Worm (Caenorhabditis elegans): ENCODE results near the gene fbxa-211.

Gene fbxa-211

ce11 chrV:18138695-18139094, 11.4 kb downstream of the fbxa-211 start, which contains the start of gene Y37H2A.10:
TSS of gene Y37H2A.10 (plus strand) at chrV:18138995.
- TF ChIP-seq T22C8.4 (GFP tag; IDR thresholded peaks at IDR 0.05) (no peak), ref-1 (GFP tag; conservative IDR thresholded peaks at IDR 0.05) (no peak), flt-1 (GFP tag; IDR thresholded peaks at IDR 0.05) (no peak), tab-1 (GFP tag; IDR thresholded peaks at IDR 0.05) (no peak), med-1 (GFP tag; optimal IDR thresholded peaks at IDR 0.05; ENCODE audit: insufficient read depth) (no peak), klf-2 (GFP tag; conservative IDR thresholded peaks at IDR 0.05) (no peak), ztf-23 (GFP tag; IDR thresholded peaks at IDR 0.05) (no peak), ztf-29 (GFP tag; IDR thresholded peaks at IDR 0.05) (no peak), cog-1 (tag; optimal IDR thresholded peaks at IDR 0.05) (no peak)

ce11 chrV:18141161-18141560, 13.8 kb downstream of the fbxa-211 start, which contains the start of gene Y37H2A.11:
TSS of gene Y37H2A.11 (plus strand) at chrV:18141461.
- no peak for TF ChIP-seq med-1 (GFP tag; optimal IDR thresholded peaks at IDR 0.05; ENCODE audit: insufficient read depth)
- TF ChIP-seq ztf-29 (GFP tag; IDR thresholded peaks at IDR 0.05) = no peak
- no peak for TF ChIP-seq ztf-23 (GFP tag; IDR thresholded peaks at IDR 0.05)
- no peak for TF ChIP-seq ref-1 (GFP tag; conservative IDR thresholded peaks at IDR 0.05)
- TF ChIP-seq cog-1 (tag; optimal IDR thresholded peaks at IDR 0.05) = no peak
- no peak for TF ChIP-seq klf-2 (GFP tag; conservative IDR thresholded peaks at IDR 0.05)
- no peak for TF ChIP-seq tab-1 (GFP tag; IDR thresholded peaks at IDR 0.05)
- no peak for TF ChIP-seq T22C8.4 (GFP tag; IDR thresholded peaks at IDR 0.05)
- no peak for TF ChIP-seq flt-1 (GFP tag; IDR thresholded peaks at IDR 0.05)

ce11 chrV:18142549-18142948, 15.2 kb downstream of the fbxa-211 start, which contains the start of gene Y37H2A.13:
TSS of gene Y37H2A.13 (plus strand) at chrV:18142849.
- no peak for TF ChIP-seq T22C8.4 (GFP tag; IDR thresholded peaks at IDR 0.05)
- no peak for TF ChIP-seq cog-1 (tag; optimal IDR thresholded peaks at IDR 0.05)
- no peak for TF ChIP-seq ztf-29 (GFP tag; IDR thresholded peaks at IDR 0.05)
- no peak for TF ChIP-seq ref-1 (GFP tag; conservative IDR thresholded peaks at IDR 0.05)
- TF ChIP-seq tab-1 (GFP tag; IDR thresholded peaks at IDR 0.05) = no peak
- TF ChIP-seq flt-1 (GFP tag; IDR thresholded peaks at IDR 0.05) = no peak
- no peak for TF ChIP-seq ztf-23 (GFP tag; IDR thresholded peaks at IDR 0.05)
- TF ChIP-seq med-1 (GFP tag; optimal IDR thresholded peaks at IDR 0.05; ENCODE audit: insufficient read depth) = no peak
- no peak for TF ChIP-seq klf-2 (GFP tag; conservative IDR thresholded peaks at IDR 0.05)

- TF ChIP-seq med-1 (GFP tag; optimal IDR thresholded peaks at IDR 0.05; ENCODE audit: insufficient read depth) = no peak
- TF ChIP-seq flt-1 (GFP tag; IDR thresholded peaks at IDR 0.05) = no peak
- TF ChIP-seq ref-1 (GFP tag; conservative IDR thresholded peaks at IDR 0.05) = no peak
- no peak for TF ChIP-seq cog-1 (tag; optimal IDR thresholded peaks at IDR 0.05)
- TF ChIP-seq klf-2 (GFP tag; conservative IDR thresholded peaks at IDR 0.05) = no peak
- no peak for TF ChIP-seq T22C8.4 (GFP tag; IDR thresholded peaks at IDR 0.05)
- no peak for TF ChIP-seq ztf-23 (GFP tag; IDR thresholded peaks at IDR 0.05)
- TF ChIP-seq tab-1 (GFP tag; IDR thresholded peaks at IDR 0.05) = no peak
- TF ChIP-seq ztf-29 (GFP tag; IDR thresholded peaks at IDR 0.05) = no peak
Measured at ce11 chrV:18143445-18143844, 16.1 kb downstream of the fbxa-211 start, which contains the start of gene Y37H2A.14. TSS of gene Y37H2A.14 (plus strand) at chrV:18143745.

- TF ChIP-seq flt-1 (GFP tag; IDR thresholded peaks at IDR 0.05) (no peak), tab-1 (GFP tag; IDR thresholded peaks at IDR 0.05) (no peak), med-1 (GFP tag; optimal IDR thresholded peaks at IDR 0.05; ENCODE audit: insufficient read depth) (no peak), klf-2 (GFP tag; conservative IDR thresholded peaks at IDR 0.05) (no peak), cog-1 (tag; optimal IDR thresholded peaks at IDR 0.05) (no peak), ztf-23 (GFP tag; IDR thresholded peaks at IDR 0.05) (no peak), ref-1 (GFP tag; conservative IDR thresholded peaks at IDR 0.05) (no peak), T22C8.4 (GFP tag; IDR thresholded peaks at IDR 0.05) (no peak), ztf-29 (GFP tag; IDR thresholded peaks at IDR 0.05) (no peak)
Measured at ce11 chrV:18144442-18144841, 17.1 kb downstream of the fbxa-211 start.

- no peak for TF ChIP-seq ztf-29 (GFP tag; IDR thresholded peaks at IDR 0.05)
- TF ChIP-seq cog-1 (tag; optimal IDR thresholded peaks at IDR 0.05) = no peak
- TF ChIP-seq ztf-23 (GFP tag; IDR thresholded peaks at IDR 0.05) = no peak
- no peak for TF ChIP-seq tab-1 (GFP tag; IDR thresholded peaks at IDR 0.05)
Measured at ce11 chrV:18146077-18146476, 18.8 kb downstream of the fbxa-211 start, which contains the start of gene C14A6.3. TSS of gene C14A6.3 (plus strand) at chrV:18146377.

ce11 chrV:18157707-18158106, 30.4 kb downstream of the fbxa-211 start, which contains the start of gene clec-48:
TSS of gene clec-48 (plus strand) at chrV:18158026.
- TF ChIP-seq tab-1 (GFP tag; IDR thresholded peaks at IDR 0.05) (no peak), flt-1 (GFP tag; IDR thresholded peaks at IDR 0.05) (no peak), ztf-29 (GFP tag; IDR thresholded peaks at IDR 0.05) (no peak), T22C8.4 (GFP tag; IDR thresholded peaks at IDR 0.05) (no peak), med-1 (GFP tag; optimal IDR thresholded peaks at IDR 0.05; ENCODE audit: insufficient read depth) (no peak), klf-2 (GFP tag; conservative IDR thresholded peaks at IDR 0.05) (no peak)

ce11 chrV:18158172-18158571, 30.9 kb downstream of the fbxa-211 start:
- TF ChIP-seq T22C8.4 (GFP tag; IDR thresholded peaks at IDR 0.05) (no peak), med-1 (GFP tag; optimal IDR thresholded peaks at IDR 0.05; ENCODE audit: insufficient read depth) (no peak), klf-2 (GFP tag; conservative IDR thresholded peaks at IDR 0.05) (no peak), ztf-23 (GFP tag; IDR thresholded peaks at IDR 0.05) (no peak), flt-1 (GFP tag; IDR thresholded peaks at IDR 0.05) (no peak), tab-1 (GFP tag; IDR thresholded peaks at IDR 0.05) (no peak), cog-1 (tag; optimal IDR thresholded peaks at IDR 0.05) (no peak), ztf-29 (GFP tag; IDR thresholded peaks at IDR 0.05) (no peak), ref-1 (GFP tag; conservative IDR thresholded peaks at IDR 0.05) (no peak)

- TF ChIP-seq klf-2 (GFP tag; conservative IDR thresholded peaks at IDR 0.05) (no peak), cog-1 (tag; optimal IDR thresholded peaks at IDR 0.05) (no peak), ztf-29 (GFP tag; IDR thresholded peaks at IDR 0.05) (no peak), ref-1 (GFP tag; conservative IDR thresholded peaks at IDR 0.05) (no peak), med-1 (GFP tag; optimal IDR thresholded peaks at IDR 0.05; ENCODE audit: insufficient read depth) (no peak), T22C8.4 (GFP tag; IDR thresholded peaks at IDR 0.05) (no peak), flt-1 (GFP tag; IDR thresholded peaks at IDR 0.05) (no peak), tab-1 (GFP tag; IDR thresholded peaks at IDR 0.05) (no peak), ztf-23 (GFP tag; IDR thresholded peaks at IDR 0.05) (no peak)
Measured at ce11 chrV:18161228-18161627, 33.9 kb downstream of the fbxa-211 start, which contains the start of gene C14A6.13. TSS of gene C14A6.13 (minus strand) at chrV:18161328.

- no peak for TF ChIP-seq ref-1 (GFP tag; conservative IDR thresholded peaks at IDR 0.05)
- TF ChIP-seq T22C8.4 (GFP tag; IDR thresholded peaks at IDR 0.05) = no peak
- TF ChIP-seq ztf-29 (GFP tag; IDR thresholded peaks at IDR 0.05) = no peak
- TF ChIP-seq ztf-23 (GFP tag; IDR thresholded peaks at IDR 0.05) = no peak
- no peak for TF ChIP-seq flt-1 (GFP tag; IDR thresholded peaks at IDR 0.05)
- no peak for TF ChIP-seq klf-2 (GFP tag; conservative IDR thresholded peaks at IDR 0.05)
- no peak for TF ChIP-seq med-1 (GFP tag; optimal IDR thresholded peaks at IDR 0.05; ENCODE audit: insufficient read depth)
- no peak for TF ChIP-seq cog-1 (tag; optimal IDR thresholded peaks at IDR 0.05)
- no peak for TF ChIP-seq tab-1 (GFP tag; IDR thresholded peaks at IDR 0.05)
Measured at ce11 chrV:18162568-18162967, 35.2 kb downstream of the fbxa-211 start, which contains the start of gene C14A6.12. TSS of gene C14A6.12 (minus strand) at chrV:18162668.
